Worm (Caenorhabditis elegans) whole organism, L3 larva: ENCODE results near the gene C53B7.3.

Source experiments
- fos-1 ChIP-seq: fragments of 150-350 bp; optimal IDR thresholded peaks from 2 replicates; lab custom pipeline; 2014; ENCODE audit warnings: missing biosample characterization, missing genetic modification characterization
- nhr-25 ChIP-seq: sonication (generic microtip); optimal IDR thresholded peaks from 2 replicates; lab custom pipeline; 2017; ENCODE audit warnings: missing biosample characterization, missing genetic modification characterization
- tbx-2 ChIP-seq: sonication (generic microtip); optimal IDR thresholded peaks from 2 replicates; lab custom pipeline; 2016; ENCODE audit warnings: mild to moderate bottlenecking, missing genetic modification characterization, missing compliant biosample characterization

DNA sequence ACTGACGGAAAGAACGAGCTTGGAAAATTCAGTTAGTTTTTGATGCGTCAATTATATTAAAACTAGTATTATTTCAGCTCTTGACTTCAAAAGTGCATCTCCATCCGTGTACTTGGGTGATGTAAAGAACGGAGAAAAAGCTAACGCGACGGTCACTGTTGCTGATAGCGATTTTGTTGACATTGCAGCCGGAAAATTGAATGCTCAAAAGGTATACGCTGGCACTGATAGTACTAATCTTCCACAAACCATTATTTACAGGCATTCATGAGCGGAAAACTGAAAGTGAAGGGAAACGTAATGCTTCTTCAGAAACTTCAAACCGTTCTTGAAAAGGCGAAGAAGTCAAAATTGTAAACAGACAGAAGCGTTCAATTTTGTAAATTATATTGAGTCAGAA lies 24.9 kb upstream of the C53B7.3 start:
- no peak for TF ChIP-seq tbx-2 (tag; lab: Kevin White, UChicago)
- no peak for TF ChIP-seq fos-1 (tag; lab: Kevin White, UChicago)
- TF ChIP-seq nhr-25 (tag; lab: Kevin White, UChicago), result no peak
